Worm (Caenorhabditis elegans): ENCODE results near the gene clec-37.

ce11 chrV:16871387-16871786 lies 19.5 kb upstream of the clec-37 start, which contains the start of gene thn-4:
- TF ChIP-seq flt-1 (GFP tag; IDR thresholded peaks at IDR 0.05) (no peak), ztf-23 (GFP tag; IDR thresholded peaks at IDR 0.05) (no peak), med-1 (GFP tag; optimal IDR thresholded peaks at IDR 0.05; ENCODE audit: insufficient read depth) (no peak), ztf-29 (GFP tag; IDR thresholded peaks at IDR 0.05) (no peak), ref-1 (GFP tag; conservative IDR thresholded peaks at IDR 0.05) (no peak), klf-2 (GFP tag; conservative IDR thresholded peaks at IDR 0.05) (no peak), cog-1 (tag; optimal IDR thresholded peaks at IDR 0.05) (no peak)

Data from whole organism, midembryonic.